Fruit fly (Drosophila melanogaster) whole organism, wandering third instar larva: ENCODE data around the gene Rbp9.

Experiments
- br ChIP-seq: fragments of 200-800 bp; sonication (Bioruptor generic); optimal IDR thresholded peaks from 2 replicates; lab custom pipeline; 2016; ENCODE audit warnings: missing biosample characterization, missing genetic modification characterization
- psq ChIP-seq: fragments of 200-800 bp; sonication (Bioruptor generic); optimal IDR thresholded peaks from 3 replicates; lab custom pipeline; 2017; ENCODE audit warnings: missing biosample characterization, mild to moderate bottlenecking, missing genetic modification characterization, moderate library complexity
- rgr ChIP-seq: fragments of 200-800 bp; sonication (Bioruptor generic); optimal IDR thresholded peaks from 3 replicates; lab custom pipeline; 2016; ENCODE audit warnings: missing biosample characterization, mild to moderate bottlenecking, missing genetic modification characterization
- sage ChIP-seq: fragments of 200-800 bp; sonication (Bioruptor generic); optimal IDR thresholded peaks from 2 replicates; lab custom pipeline; 2016; ENCODE audit warnings: missing biosample characterization, mild to moderate bottlenecking, missing genetic modification characterization
- woc ChIP-seq: sonication (Bioruptor generic); optimal IDR thresholded peaks from 2 replicates; lab custom pipeline; 2016; ENCODE audit warnings: missing biosample characterization, mild to moderate bottlenecking, missing genetic modification characterization

DNA sequence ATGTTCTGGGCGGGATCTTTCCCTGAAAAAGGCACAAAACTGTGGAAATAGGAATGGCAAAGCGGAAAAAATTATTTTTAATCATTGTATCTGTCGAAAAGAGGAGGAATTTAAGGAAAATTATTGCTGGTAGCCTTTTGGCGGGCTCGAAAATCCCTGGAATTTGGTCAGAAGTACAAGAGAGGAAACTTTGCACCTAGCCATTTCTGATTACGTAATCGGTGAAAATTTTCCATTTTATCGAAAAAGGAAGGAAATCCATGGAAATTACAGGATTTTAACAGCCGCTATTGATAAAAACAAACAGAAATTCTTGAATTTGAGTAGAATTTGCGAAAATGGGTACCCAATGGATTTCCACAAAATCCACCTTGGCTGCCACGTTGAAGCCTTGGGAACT, 32.2 kb downstream of the Rbp9 start:
- TF ChIP-seq br (GFP tag; lab: Kevin White, UChicago) (no peak), psq (GFP tag; lab: Kevin White, UChicago) (no peak), sage (GFP tag; lab: Kevin White, UChicago) (no peak), woc (no peak), rgr (GFP tag; lab: Kevin White, UChicago) (no peak)
